Worm (Caenorhabditis elegans) whole organism, mixed stage, embryonic: Measurements from ENCODE around the gene pdhk-2.

Experiments used
- M03D4.4 ChIP-seq: sonication (generic microtip); optimal IDR thresholded peaks from 2 replicates; lab custom pipeline; 2017; ENCODE audit warnings: mild to moderate bottlenecking, missing genetic modification characterization, missing compliant biosample characterization
- bed-3 ChIP-seq: fragments of 200-800 bp; sonication (Bioruptor generic); optimal IDR thresholded peaks from 3 replicates; lab custom pipeline; 2018; ENCODE audit warnings: mild to moderate bottlenecking, missing genetic modification characterization, moderate library complexity, missing compliant biosample characterization
- ceh-39 ChIP-seq: fragments of 150-350 bp; optimal IDR thresholded peaks from 2 replicates; lab custom pipeline; 2014; ENCODE audit warnings: missing biosample characterization, missing genetic modification characterization
- ceh-43 ChIP-seq: fragments of 200-800 bp; sonication (Bioruptor generic); optimal IDR thresholded peaks from 2 replicates; lab custom pipeline; 2018; ENCODE audit warnings: mild to moderate bottlenecking, missing genetic modification characterization, moderate library complexity, missing compliant biosample characterization
- ceh-83 ChIP-seq: fragments of 200-800 bp; sonication (Bioruptor generic); optimal IDR thresholded peaks from 2 replicates; lab custom pipeline; 2018; ENCODE audit warnings: mild to moderate bottlenecking, missing genetic modification characterization, missing compliant biosample characterization
- ces-1 ChIP-seq: fragments of 150-350 bp; optimal IDR thresholded peaks from 2 replicates; lab custom pipeline; 2014; ENCODE audit warnings: missing biosample characterization, missing genetic modification reagents, missing genetic modification characterization
- cnd-1 ChIP-seq: fragments of 200-800 bp; sonication (Bioruptor generic); optimal IDR thresholded peaks from 2 replicates; lab custom pipeline; 2018; ENCODE audit warnings: mild to moderate bottlenecking, missing genetic modification characterization, missing compliant biosample characterization
- drap-1 ChIP-seq: fragments of 200-800 bp; sonication (Bioruptor generic); optimal IDR thresholded peaks from 3 replicates; lab custom pipeline; 2018; ENCODE audit warnings: mild to moderate bottlenecking, missing genetic modification characterization, missing compliant biosample characterization
- elt-1 ChIP-seq: sonication (generic microtip); optimal IDR thresholded peaks from 2 replicates; lab custom pipeline; 2017; ENCODE audit warnings: missing genetic modification characterization, mild to moderate bottlenecking, missing compliant biosample characterization, antibody characterized with exemption, moderate library complexity, borderline replicate concordance; ENCODE audit not compliant: insufficient read depth
- elt-3 ChIP-seq: fragments of 150-350 bp; optimal IDR thresholded peaks from 2 replicates; lab custom pipeline; 2014; ENCODE audit warnings: missing biosample characterization, missing genetic modification characterization
- flh-1 ChIP-seq: fragments of 200-800 bp; sonication (Bioruptor generic); optimal IDR thresholded peaks from 2 replicates; lab custom pipeline; 2018; ENCODE audit warnings: mild to moderate bottlenecking, missing genetic modification characterization, moderate library complexity, missing compliant biosample characterization
- hlh-1 ChIP-seq: fragments of 150-350 bp; optimal IDR thresholded peaks from 2 replicates; lab custom pipeline; 2014; ENCODE audit warnings: missing biosample characterization, missing genetic modification reagents, missing genetic modification characterization
- lin-13 ChIP-seq: fragments of 150-350 bp; optimal IDR thresholded peaks from 2 replicates; lab custom pipeline; 2014; ENCODE audit warnings: missing biosample characterization, missing genetic modification characterization
- lin-32 ChIP-seq: fragments of 200-800 bp; sonication (Bioruptor generic); optimal IDR thresholded peaks from 2 replicates; lab custom pipeline; 2018; ENCODE audit warnings: mild to moderate bottlenecking, missing genetic modification characterization, missing compliant biosample characterization
- lsy-2 ChIP-seq: fragments of 150-350 bp; optimal IDR thresholded peaks from 2 replicates; lab custom pipeline; 2014; ENCODE audit warnings: missing biosample characterization, missing genetic modification characterization
- mab-5 ChIP-seq: fragments of 150-350 bp; optimal IDR thresholded peaks from 2 replicates; lab custom pipeline; 2014; ENCODE audit warnings: missing biosample characterization, missing genetic modification characterization
- mep-1 ChIP-seq: fragments of 150-350 bp; optimal IDR thresholded peaks from 2 replicates; lab custom pipeline; 2017; ENCODE audit warnings: missing biosample characterization, missing genetic modification reagents, missing genetic modification characterization, inconsistent platforms
- nhr-12 ChIP-seq: fragments of 150-350 bp; optimal IDR thresholded peaks from 2 replicates; lab custom pipeline; 2014; ENCODE audit warnings: missing biosample characterization, missing genetic modification characterization
- nhr-2 ChIP-seq: fragments of 150-350 bp; optimal IDR thresholded peaks from 2 replicates; lab custom pipeline; 2014; ENCODE audit warnings: missing biosample characterization, missing genetic modification characterization
- nhr-237 ChIP-seq: fragments of 150-350 bp; optimal IDR thresholded peaks from 2 replicates; lab custom pipeline; 2014; ENCODE audit warnings: missing biosample characterization, missing genetic modification characterization
- nhr-28 ChIP-seq: fragments of 150-350 bp; optimal IDR thresholded peaks from 2 replicates; lab custom pipeline; 2014; ENCODE audit warnings: missing biosample characterization, missing genetic modification characterization
- nhr-76 ChIP-seq: sonication (generic microtip); optimal IDR thresholded peaks from 2 replicates; lab custom pipeline; 2017; ENCODE audit warnings: missing biosample characterization, missing genetic modification characterization
- sem-2 ChIP-seq: fragments of 200-800 bp; sonication (Bioruptor generic); optimal IDR thresholded peaks from 2 replicates; lab custom pipeline; 2018; ENCODE audit warnings: mild to moderate bottlenecking, missing genetic modification characterization, missing compliant biosample characterization
- snpc-4 ChIP-seq: fragments of 150-350 bp; optimal IDR thresholded peaks from 2 replicates; lab custom pipeline; 2014; ENCODE audit warnings: missing biosample characterization, missing genetic modification characterization
- sptf-1 ChIP-seq: sonication (generic microtip); optimal IDR thresholded peaks from 2 replicates; lab custom pipeline; 2017; ENCODE audit warnings: mild to moderate bottlenecking, missing genetic modification characterization, moderate library complexity, missing compliant biosample characterization
- tbx-8 ChIP-seq: fragments of 200-800 bp; sonication (Bioruptor generic); optimal IDR thresholded peaks from 2 replicates; lab custom pipeline; 2018; ENCODE audit warnings: mild to moderate bottlenecking, missing genetic modification characterization, moderate library complexity, missing compliant biosample characterization
- unc-120 ChIP-seq: sonication (generic microtip); optimal IDR thresholded peaks from 2 replicates; lab custom pipeline; 2017; ENCODE audit warnings: missing genetic modification characterization, missing compliant biosample characterization; ENCODE audit not compliant: poor library complexity, severe bottlenecking
- unc-39 ChIP-seq: fragments of 150-350 bp; optimal IDR thresholded peaks from 2 replicates; lab custom pipeline; 2014; ENCODE audit warnings: missing biosample characterization, missing genetic modification characterization
- unc-62 ChIP-seq: fragments of 150-350 bp; optimal IDR thresholded peaks from 2 replicates; lab custom pipeline; 2014; ENCODE audit warnings: missing biosample characterization, missing genetic modification reagents, missing genetic modification characterization
- zip-8 ChIP-seq: fragments of 150-350 bp; optimal IDR thresholded peaks from 2 replicates; lab custom pipeline; 2014; ENCODE audit warnings: missing biosample characterization, missing genetic modification characterization
- ztf-11 ChIP-seq: fragments of 150-350 bp; optimal IDR thresholded peaks from 2 replicates; lab custom pipeline; 2014; ENCODE audit warnings: missing biosample characterization, missing genetic modification characterization

The pdhk-2 gene

DNA sequence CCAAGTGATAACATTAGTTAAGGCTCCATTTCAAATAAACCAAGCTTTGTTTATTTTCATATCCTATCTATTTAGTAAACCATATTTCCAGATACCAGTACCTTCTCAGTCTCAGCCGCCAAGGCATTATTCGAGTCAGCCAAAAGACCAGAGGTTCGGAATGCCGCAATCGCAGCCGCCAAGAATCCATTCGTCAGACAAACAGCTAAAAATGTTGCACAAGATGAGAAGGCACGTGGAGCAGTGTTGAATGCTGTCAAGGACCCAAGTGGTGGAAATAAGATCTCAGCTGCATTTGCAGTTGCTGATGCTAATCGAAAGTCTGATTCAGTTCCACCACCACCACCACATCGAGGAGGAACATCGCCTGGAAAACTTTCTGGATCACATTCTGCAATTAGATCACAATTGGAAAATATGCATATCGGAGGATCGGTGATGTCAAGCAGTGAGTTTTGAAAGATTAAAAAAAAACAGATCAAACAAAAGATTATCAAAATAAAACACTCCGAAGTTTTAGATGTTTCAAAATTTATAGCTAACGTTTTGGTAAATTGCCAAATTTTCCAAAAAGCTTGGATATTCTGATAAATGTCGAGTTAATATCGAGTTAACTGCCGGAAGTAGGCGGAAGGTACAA lies 43.8 kb downstream of the pdhk-2 start:
- TF ChIP-seq nhr-2 (tag; lab: Kevin White, UChicago) (no peak), nhr-12 (tag; lab: Kevin White, UChicago) (no peak), M03D4.4 (tag; lab: Kevin White, UChicago) (no peak), ceh-43 (GFP tag; lab: Kevin White, UChicago) (no peak), ztf-11 (tag; lab: Kevin White, UChicago) (no peak), flh-1 (GFP tag; lab: Kevin White, UChicago) (no peak), lsy-2 (no peak), lin-13 (tag; lab: Kevin White, UChicago) (no peak), unc-39 (tag; lab: Kevin White, UChicago) (no peak), zip-8 (tag; lab: Kevin White, UChicago) (no peak), nhr-76 (tag; lab: Kevin White, UChicago) (no peak), mep-1 (tag; lab: Kevin White, UChicago) (no peak), mab-5 (tag; lab: Kevin White, UChicago) (no peak), cnd-1 (tag; lab: Kevin White, UChicago) (no peak), nhr-28 (tag; lab: Kevin White, UChicago) (no peak)

DNA sequence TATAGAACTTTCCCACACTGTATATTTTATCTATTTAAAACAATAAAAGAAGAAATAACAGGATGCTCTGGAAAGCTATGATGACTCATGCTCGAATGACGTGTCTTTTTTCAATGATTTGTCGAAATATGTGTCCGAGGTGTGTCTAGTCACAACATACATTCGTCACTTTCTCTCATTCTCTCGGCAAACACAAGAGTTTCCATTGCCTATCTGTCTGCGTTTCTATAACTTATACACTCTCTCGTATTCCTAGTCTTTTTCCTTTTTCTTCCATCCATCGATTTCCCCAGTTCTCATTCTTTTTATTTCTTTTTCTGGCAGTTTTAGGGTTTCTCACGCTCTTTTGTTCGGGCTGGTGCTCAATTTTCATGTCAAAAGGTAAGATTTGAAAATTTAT lies 44.5 kb downstream of the pdhk-2 start:
- TF ChIP-seq nhr-237, result no peak

DNA sequence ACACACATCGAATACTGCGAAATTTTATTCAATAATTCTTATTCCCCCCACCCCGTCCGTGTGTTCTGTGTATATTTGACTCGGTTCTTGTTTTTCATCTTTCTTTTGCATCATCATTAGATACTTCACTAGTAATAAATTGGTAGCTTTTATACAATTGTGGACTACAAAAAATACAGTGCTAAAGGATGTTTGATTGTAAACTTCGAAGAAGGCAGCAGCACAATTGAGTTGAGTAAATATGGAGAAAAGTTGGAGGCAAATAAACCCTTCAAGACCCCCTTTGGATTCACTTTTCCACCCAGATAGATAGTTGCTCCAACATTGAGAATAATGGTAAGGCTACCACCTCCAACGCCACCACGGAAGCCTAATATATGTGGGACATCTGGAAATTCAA lies 47.9 kb downstream of the pdhk-2 start, which contains the start of gene B0303.7:
TSS of gene B0303.7 (plus strand) at position 301 of the 400 bp plus-strand sequence.
- TF ChIP-seq ceh-39 (tag; lab: Kevin White, UChicago) (no peak), ceh-43 (GFP tag; lab: Kevin White, UChicago) (no peak), lin-13 (tag; lab: Kevin White, UChicago) (no peak), mab-5 (tag; lab: Kevin White, UChicago) (no peak), sem-2 (no peak), drap-1 (GFP tag; lab: Kevin White, UChicago) (no peak), lin-32 (GFP tag; lab: Kevin White, UChicago) (no peak)

DNA sequence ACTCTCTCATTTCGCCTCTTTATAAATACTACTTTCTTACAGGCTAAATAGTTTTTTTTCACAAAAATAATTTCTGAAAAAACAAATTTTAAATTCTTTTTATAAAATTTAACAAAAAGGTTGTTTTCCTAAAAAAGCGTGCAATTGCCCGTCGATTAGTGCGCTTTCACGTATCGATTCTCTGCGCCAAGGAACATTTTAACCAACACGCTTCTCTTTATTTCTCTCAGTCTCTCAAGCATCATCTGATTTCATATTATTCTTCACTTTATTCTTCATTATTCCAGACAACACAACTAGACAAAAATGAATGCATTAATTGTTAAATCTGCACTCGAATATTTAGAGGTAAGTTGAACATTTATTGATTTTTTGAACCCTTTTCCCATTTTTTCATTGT lies 51.6 kb downstream of the pdhk-2 start, which contains the start of gene B0303.4:
TSS of gene B0303.4 (plus strand) at position 196 of the 400 bp plus-strand sequence.
- TF ChIP-seq mep-1 (tag; lab: Kevin White, UChicago) (peak; percentile 59), ces-1 (GFP tag; lab: Kevin White, UChicago) (peak; percentile 72), ztf-11 (tag; lab: Kevin White, UChicago) (no peak), ceh-43 (GFP tag; lab: Kevin White, UChicago) (no peak), lsy-2 (peak; percentile 54)
- TF ChIP-seq, all 35 proteins: peak for 3

DNA sequence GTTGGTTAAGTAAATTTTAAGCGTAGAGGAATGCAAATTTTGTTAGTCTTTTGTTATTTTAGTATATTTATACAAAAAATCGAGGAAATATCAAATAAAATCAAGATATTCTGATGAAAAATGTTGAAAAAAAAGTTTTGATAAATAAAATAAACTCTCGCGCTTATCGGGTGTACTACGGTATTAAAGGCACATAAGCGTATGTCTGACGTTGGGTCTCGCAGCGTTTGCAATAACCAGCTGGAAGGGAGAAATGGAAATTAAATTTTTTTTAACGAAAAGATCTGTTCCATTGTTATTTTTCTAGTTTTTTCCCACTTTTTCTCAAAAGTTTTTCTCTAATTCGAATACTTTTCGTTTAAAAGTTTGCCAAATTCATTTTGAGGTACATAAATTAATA lies 52.1 kb downstream of the pdhk-2 start:
- TF ChIP-seq hlh-1 (tag; lab: Kevin White, UChicago) (no peak), lin-13 (tag; lab: Kevin White, UChicago) (no peak), ceh-83 (GFP tag; lab: Kevin White, UChicago) (no peak), nhr-2 (tag; lab: Kevin White, UChicago) (no peak), unc-120 (tag; lab: Kevin White, UChicago) (no peak), nhr-237 (no peak), lsy-2 (no peak), elt-3 (tag; lab: Kevin White, UChicago) (no peak), elt-1 (no peak), sptf-1 (tag; lab: Kevin White, UChicago) (no peak), M03D4.4 (tag; lab: Kevin White, UChicago) (no peak), tbx-8 (GFP tag; lab: Kevin White, UChicago) (no peak), cnd-1 (tag; lab: Kevin White, UChicago) (no peak), snpc-4 (tag; lab: Kevin White, UChicago) (no peak), drap-1 (GFP tag; lab: Kevin White, UChicago) (no peak), bed-3 (no peak), unc-62 (GFP tag; lab: Kevin White, UChicago) (no peak)
